Worm (Caenorhabditis elegans): ENCODE data around the gene Y37H2A.1.

- TF ChIP-seq W03F9.2 (tag; optimal IDR thresholded peaks at IDR 0.05) (no peak), him-1 (tag; optimal IDR thresholded peaks at IDR 0.05) (no peak), dao-5 (tag; optimal IDR thresholded peaks at IDR 0.05) (no peak)
Measured at ce11 chrV:18081857-18082256, 26.2 kb upstream of the Y37H2A.1 start, which contains the start of gene nova-1.

Data from whole organism, L4/young adult.